Worm (Caenorhabditis elegans) whole organism, L4/young adult: ENCODE results near the gene sea-1.

Source experiments
- W03F9.2 ChIP-seq: fragments of 150-350 bp; optimal IDR thresholded peaks from 2 replicates; lab custom pipeline; 2014; ENCODE audit warnings: missing biosample characterization, missing genetic modification characterization
- dao-5 ChIP-seq: sonication (generic microtip); optimal IDR thresholded peaks from 2 replicates; lab custom pipeline; 2016; ENCODE audit warnings: missing genotype, missing genetic modification characterization, moderate library complexity, missing compliant biosample characterization
- him-1 ChIP-seq: sonication (generic microtip); optimal IDR thresholded peaks from 2 replicates; lab custom pipeline; 2016; ENCODE audit warnings: missing genotype, missing genetic modification reagents, missing genetic modification characterization, missing compliant biosample characterization

ce11 chrII:3682770-3683234, 9.4 kb upstream of the sea-1 start, which contains the start of gene F19B10.1:
- TF ChIP-seq him-1 (tag; lab: Kevin White, UChicago) = no peak
- peak; percentile 67 for TF ChIP-seq W03F9.2 (tag; lab: Kevin White, UChicago)
- no peak for TF ChIP-seq dao-5 (tag; lab: Kevin White, UChicago)
